Fruit fly (Drosophila melanogaster): ENCODE measurements around the gene CG10969.
A peak's percentile ranks its signal among the peaks of the same experiment; 100 is the strongest.

Gene CG10969

dm6 chr3L:12808421-12808820 lies 27.5 kb upstream of the CG10969 start, which contains the start of gene CG32110:
Gene CG32110 (plus strand): TSS chr3L:12808721.
- no peak for TF ChIP-seq Ets98B (GFP tag; IDR thresholded peaks at IDR 0.05)
- no peak for TF ChIP-seq gl (tag; optimal IDR thresholded peaks at IDR 0.05)

DNA sequence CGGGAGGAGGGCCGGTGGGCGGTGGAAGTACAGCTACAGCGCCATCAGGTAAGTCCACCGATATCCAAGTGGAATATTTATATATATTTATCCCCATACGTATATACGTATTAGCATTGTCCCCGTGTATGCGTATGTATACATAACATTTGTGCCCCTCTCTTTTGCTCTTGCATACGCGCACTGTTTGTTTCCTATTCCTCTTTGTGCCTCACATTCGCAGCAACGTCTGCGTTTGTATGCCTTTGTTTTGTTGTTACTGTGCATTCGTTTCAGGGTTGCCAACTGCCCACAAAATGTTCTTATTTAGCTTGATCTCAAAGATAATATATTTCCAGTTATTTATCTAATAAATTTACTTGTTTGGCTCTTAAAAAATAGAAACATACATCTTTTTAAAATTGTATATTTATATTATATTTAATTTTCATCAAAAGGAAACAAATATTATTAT lies 25.4 kb upstream of the CG10969 start:
- TF ChIP-seq Pif1A (GFP tag; optimal IDR thresholded peaks at IDR 0.05) (no peak), Snoo (tag; optimal IDR thresholded peaks at IDR 0.05) (peak; percentile 54), gl (tag; optimal IDR thresholded peaks at IDR 0.05) (no peak), CG8301 (tag; optimal IDR thresholded peaks at IDR 0.05) (no peak), CG17806 (tag; optimal IDR thresholded peaks at IDR 0.05) (peak; percentile 49), EcR (GFP tag; optimal IDR thresholded peaks at IDR 0.05) (peak; percentile 7), D1 (tag; optimal IDR thresholded peaks at IDR 0.05) (peak; percentile 42), CG34367 (tag; optimal IDR thresholded peaks at IDR 0.05) (peak; percentile 40), Ets98B (GFP tag; IDR thresholded peaks at IDR 0.05) (peak; percentile 76), fd96Ca (GFP tag; IDR thresholded peaks at IDR 0.05) (no peak), CG13204 (GFP tag; optimal IDR thresholded peaks at IDR 0.05) (no peak), CG15710 (tag; optimal IDR thresholded peaks at IDR 0.05) (peak; percentile 45), CG10348 (GFP tag; IDR thresholded peaks at IDR 0.05) (no peak), CG9948 (tag; optimal IDR thresholded peaks at IDR 0.05) (peak; percentile 39), CG14655 (GFP tag; optimal IDR thresholded peaks at IDR 0.05) (no peak), CG8159 (tag; optimal IDR thresholded peaks at IDR 0.05) (peak; percentile 62), Pif1B (GFP tag; optimal IDR thresholded peaks at IDR 0.05) (peak; percentile 56), CG32121 (GFP tag; IDR thresholded peaks at IDR 0.05) (peak; percentile 54; the same call in 1 of the 2 replicates), CG12605 (GFP tag; IDR thresholded peaks at IDR 0.05) (no peak)

DNA sequence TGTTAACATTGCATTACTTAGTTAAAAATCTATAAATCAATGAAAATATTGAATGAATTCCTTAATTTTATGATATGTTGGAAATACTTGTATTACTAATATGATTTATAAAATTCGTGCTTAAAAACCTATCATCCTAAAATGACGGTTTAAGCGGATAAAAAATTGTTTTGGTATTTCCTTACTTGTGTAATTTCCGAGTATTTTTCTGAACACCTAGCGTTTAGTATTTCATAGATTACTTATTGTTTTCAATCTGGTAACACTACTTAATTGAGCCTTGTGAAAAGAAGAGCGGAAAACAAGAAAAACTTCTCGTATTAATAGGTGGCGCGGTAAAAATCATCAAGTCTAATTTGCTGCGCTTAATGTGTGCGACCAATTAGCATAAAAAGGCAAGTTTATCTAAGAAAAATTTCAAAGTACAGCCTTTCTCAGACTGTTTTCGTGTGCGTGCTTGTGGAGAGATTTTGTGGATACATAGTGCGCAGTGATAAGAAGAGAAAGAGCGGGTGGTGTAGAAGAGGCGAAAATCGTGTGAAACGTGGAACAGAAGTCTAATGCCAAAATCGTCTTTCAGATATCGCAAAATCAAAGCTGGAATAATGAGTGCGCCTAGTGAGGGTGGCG lies 24.9 kb upstream of the CG10969 start, which contains the start of gene Sap130:
Gene Sap130, plus strand, starts transcription at position 243 of the 630 bp plus-strand sequence.
- no peak for TF ChIP-seq CG12605 (GFP tag; IDR thresholded peaks at IDR 0.05)
- no peak for TF ChIP-seq CG17806 (tag; optimal IDR thresholded peaks at IDR 0.05)
- no peak for TF ChIP-seq rn (GFP tag; IDR thresholded peaks at IDR 0.05)

dm6 chr3L:12804730-12805170 lies 23.9 kb upstream of the CG10969 start, which contains the start of gene Atg1:
Gene Atg1 (minus strand): TSS chr3L:12805116.
- peak; percentile 22; the same call in 1 of the 2 replicates for TF ChIP-seq CG12605 (GFP tag; IDR thresholded peaks at IDR 0.05)
- TF ChIP-seq Ets98B (GFP tag; IDR thresholded peaks at IDR 0.05) = no peak

- TF ChIP-seq CG4496 (GFP tag; IDR thresholded peaks at IDR 0.05) (peak; percentile 43; the same call in 1 of the 3 replicates), Pif1A (GFP tag; optimal IDR thresholded peaks at IDR 0.05) (peak; percentile 4), CG8159 (tag; optimal IDR thresholded peaks at IDR 0.05) (no peak), CG12605 (GFP tag; IDR thresholded peaks at IDR 0.05) (peak; percentile 11; the same call in 1 of the 2 replicates), fd96Ca (GFP tag; IDR thresholded peaks at IDR 0.05) (peak; percentile 40; the same call in 2 of the 3 replicates), CG17806 (tag; optimal IDR thresholded peaks at IDR 0.05) (no peak)
These were observed 23.3 kb upstream of the CG10969 start for dm6 chr3L:12804035-12804729.

dm6 chr3L:12803159-12804034 lies 22.5 kb upstream of the CG10969 start:
- TF ChIP-seq Ets98B (GFP tag; IDR thresholded peaks at IDR 0.05) (no peak), Pif1B (GFP tag; optimal IDR thresholded peaks at IDR 0.05) (no peak), CG9948 (tag; optimal IDR thresholded peaks at IDR 0.05) (peak; percentile 1), D1 (tag; optimal IDR thresholded peaks at IDR 0.05) (no peak), CG15710 (tag; optimal IDR thresholded peaks at IDR 0.05) (no peak), CG17806 (tag; optimal IDR thresholded peaks at IDR 0.05) (no peak), rn (GFP tag; IDR thresholded peaks at IDR 0.05) (no peak), Snoo (tag; optimal IDR thresholded peaks at IDR 0.05) (no peak), EcR (GFP tag; optimal IDR thresholded peaks at IDR 0.05) (no peak), CG10348 (GFP tag; IDR thresholded peaks at IDR 0.05) (no peak), Pif1A (GFP tag; optimal IDR thresholded peaks at IDR 0.05) (no peak), CG12605 (GFP tag; IDR thresholded peaks at IDR 0.05) (no peak), CG32121 (GFP tag; IDR thresholded peaks at IDR 0.05) (0 out of 2 replicates have a peak, but pooled peaks have one; percentile 21), fd96Ca (GFP tag; IDR thresholded peaks at IDR 0.05) (no peak)

Data from whole organism, pupa.